Fruit fly (Drosophila melanogaster) whole organism, wandering third instar larva: ENCODE measurements around the gene Hmr.

Experiments used
- Abd-B ChIP-seq: fragments of >200 bp; optimal IDR thresholded peaks from 2 replicates; lab custom pipeline; 2017; ENCODE audit warnings: missing biosample characterization, missing genetic modification characterization
- CG32264 ChIP-seq: fragments of 200-800 bp; sonication (Bioruptor generic); optimal IDR thresholded peaks from 2 replicates; lab custom pipeline; 2016; ENCODE audit warnings: missing biosample characterization, missing genetic modification characterization
- CG9705 ChIP-seq: fragments of 200-800 bp; sonication (Bioruptor generic); optimal IDR thresholded peaks from 2 replicates; lab custom pipeline; 2018; ENCODE audit warnings: missing biosample characterization, mild to moderate bottlenecking, missing genetic modification characterization
- CrebA ChIP-seq: fragments of 200-800 bp; sonication (Bioruptor generic); optimal IDR thresholded peaks from 2 replicates; lab custom pipeline; 2016; ENCODE audit warnings: missing biosample characterization, mild to moderate bottlenecking, missing genetic modification characterization, borderline replicate concordance
- Dfd ChIP-seq: fragments of >200 bp; optimal IDR thresholded peaks from 2 replicates; lab custom pipeline; 2017; ENCODE audit warnings: missing biosample characterization, missing genetic modification characterization
- Dif ChIP-seq: fragments of 200-275, 200-300 bp; sonication (Bioruptor generic); optimal IDR thresholded peaks from 2 replicates; lab custom pipeline; 2018; ENCODE audit warnings: missing biosample characterization, missing genetic modification characterization; ENCODE audit not compliant: partially characterized antibody
- HLH106 ChIP-seq: fragments of 200-800 bp; optimal IDR thresholded peaks from 3 replicates; lab custom pipeline; 2019; ENCODE audit warnings: missing biosample characterization, mild to moderate bottlenecking, missing genetic modification characterization, moderate library complexity
- Hnf4 ChIP-seq: fragments of 200-800 bp; sonication (Bioruptor generic); optimal IDR thresholded peaks from 2 replicates; lab custom pipeline; 2016; ENCODE audit warnings: missing biosample characterization, mild to moderate bottlenecking, missing genetic modification characterization
- Hr78 ChIP-seq: fragments of >200 bp; optimal IDR thresholded peaks from 2 replicates; lab custom pipeline; 2017; ENCODE audit warnings: missing biosample characterization, missing genetic modification characterization
- Hr83 ChIP-seq: fragments of 200-300 bp; sonication (Bioruptor generic); optimal IDR thresholded peaks from 2 replicates; lab custom pipeline; 2016; ENCODE audit warnings: missing biosample characterization, mild to moderate bottlenecking, missing genetic modification characterization, moderate library complexity; ENCODE audit not compliant: poor library complexity, severe bottlenecking
- Jra ChIP-seq: sonication (Bioruptor generic); optimal IDR thresholded peaks from 2 replicates; lab custom pipeline; 2016; ENCODE audit warnings: missing biosample characterization, missing genetic modification characterization
- Mio ChIP-seq: sonication (Bioruptor generic); optimal IDR thresholded peaks from 2 replicates; lab custom pipeline; 2016; ENCODE audit warnings: missing biosample characterization, missing genetic modification characterization
- Myc ChIP-seq: fragments of >200 bp; optimal IDR thresholded peaks from 2 replicates; lab custom pipeline; 2017
- OdsH ChIP-seq: fragments of 200-800 bp; sonication (Bioruptor generic); optimal IDR thresholded peaks from 2 replicates; lab custom pipeline; 2016; ENCODE audit warnings: missing biosample characterization, mild to moderate bottlenecking, missing genetic modification characterization
- Rel ChIP-seq, 2 experiments: fragments of 200-800 bp; sonication (Bioruptor generic) in 1 of 2; optimal IDR thresholded peaks; 2 replicates in 1 of 2; 3 replicates in 1 of 2; lab custom pipeline; 2016 to 2019; ENCODE audit warnings: mild to moderate bottlenecking in 2 of 2, missing biosample characterization in 2 of 2, missing genetic modification characterization in 2 of 2, moderate library complexity in 1 of 2
- Sp1 ChIP-seq: fragments of 200-800 bp; sonication (Bioruptor generic); optimal IDR thresholded peaks from 3 replicates; lab custom pipeline; 2019; ENCODE audit warnings: missing biosample characterization, mild to moderate bottlenecking, missing genetic modification characterization, moderate library complexity
- Vsx2 ChIP-seq: fragments of 200-300, 225-300 bp; sonication (Bioruptor generic); optimal IDR thresholded peaks from 2 replicates; lab custom pipeline; 2018; ENCODE audit warnings: missing biosample characterization, missing genetic modification characterization; ENCODE audit not compliant: partially characterized antibody
- br ChIP-seq: fragments of 200-800 bp; sonication (Bioruptor generic); optimal IDR thresholded peaks from 2 replicates; lab custom pipeline; 2016; ENCODE audit warnings: missing biosample characterization, missing genetic modification characterization
- dmrt93B ChIP-seq: fragments of 200-800 bp; sonication (Bioruptor generic); optimal IDR thresholded peaks from 2 replicates; lab custom pipeline; 2018; ENCODE audit warnings: missing biosample characterization, mild to moderate bottlenecking, missing genetic modification characterization
- dsf ChIP-seq: sonication (Bioruptor generic); optimal IDR thresholded peaks from 2 replicates; lab custom pipeline; 2016; ENCODE audit warnings: missing biosample characterization, missing genetic modification characterization, borderline replicate concordance
- ey ChIP-seq: fragments of 200-800 bp; sonication (Bioruptor generic); optimal IDR thresholded peaks from 2 replicates; lab custom pipeline; 2016; ENCODE audit warnings: missing biosample characterization, missing genetic modification characterization
- foxo ChIP-seq, 2 experiments: fragments of 200-800 bp; sonication (Bioruptor generic); optimal IDR thresholded peaks; 2 replicates in 1 of 2; 3 replicates in 1 of 2; lab custom pipeline; 2016 to 2017; ENCODE audit warnings: missing biosample characterization in 2 of 2, missing genetic modification characterization in 2 of 2
- fru ChIP-seq: fragments of 200-800 bp; sonication (Bioruptor generic); optimal IDR thresholded peaks from 3 replicates; lab custom pipeline; 2016; ENCODE audit warnings: missing biosample characterization, mild to moderate bottlenecking, missing genetic modification characterization
- h ChIP-seq: fragments of 200-800 bp; sonication (Bioruptor generic); optimal IDR thresholded peaks from 3 replicates; lab custom pipeline; 2016; ENCODE audit warnings: missing biosample characterization, mild to moderate bottlenecking, missing genetic modification characterization
- jim ChIP-seq: fragments of 175-275, 200-325 bp; sonication (Bioruptor generic); optimal IDR thresholded peaks from 2 replicates; lab custom pipeline; 2016; ENCODE audit warnings: missing biosample characterization, mild to moderate bottlenecking, missing genetic modification characterization
- pan ChIP-seq: fragments of >200 bp; optimal IDR thresholded peaks from 2 replicates; lab custom pipeline; 2017
- psq ChIP-seq: fragments of 200-800 bp; sonication (Bioruptor generic); optimal IDR thresholded peaks from 3 replicates; lab custom pipeline; 2017; ENCODE audit warnings: missing biosample characterization, mild to moderate bottlenecking, missing genetic modification characterization, moderate library complexity
- rgr ChIP-seq: fragments of 200-800 bp; sonication (Bioruptor generic); optimal IDR thresholded peaks from 3 replicates; lab custom pipeline; 2016; ENCODE audit warnings: missing biosample characterization, mild to moderate bottlenecking, missing genetic modification characterization
- sv ChIP-seq: fragments of 200-800 bp; sonication (Bioruptor generic); optimal IDR thresholded peaks from 3 replicates; lab custom pipeline; 2016; ENCODE audit warnings: missing biosample characterization, missing genetic modification characterization
- usp ChIP-seq: fragments of >200 bp; optimal IDR thresholded peaks from 2 replicates; lab custom pipeline; 2017; ENCODE audit warnings: missing biosample characterization, missing genetic modification characterization

Gene Hmr

dm6 chrX:10600254-10600916, 4.7 kb upstream of the Hmr start:
- TF ChIP-seq sv (GFP tag; lab: Kevin White, UChicago) (peak; percentile 11), ey (GFP tag; lab: Kevin White, UChicago) (peak; percentile 31), CG9705 (GFP tag; lab: Kevin White, UChicago) (no peak)
- TF ChIP-seq, all 38 proteins: peak for 2

dm6 chrX:10599318-10599717, 3.7 kb upstream of the Hmr start:
- no peak for TF ChIP-seq rgr (GFP tag; lab: Kevin White, UChicago)
- no peak for TF ChIP-seq Mio (GFP tag; lab: Kevin White, UChicago)
- no peak for TF ChIP-seq pan (lab: Kevin White, UChicago)
- no peak for TF ChIP-seq HLH106 (tag; lab: Kevin White, UChicago)
- no peak for TF ChIP-seq CrebA
- TF ChIP-seq OdsH (GFP tag; lab: Kevin White, UChicago), result no peak
- TF ChIP-seq dsf (GFP tag; lab: Kevin White, UChicago), result no peak
- no peak for TF ChIP-seq Abd-B (GFP tag; lab: Kevin White, UChicago)
- no peak for TF ChIP-seq Hnf4 (GFP tag; lab: Kevin White, UChicago)
- TF ChIP-seq foxo (GFP tag; optimal IDR thresholded peaks at IDR 0.05; lab: Kevin White, UChicago), result no peak
- no peak for TF ChIP-seq dmrt93B (GFP tag; lab: Kevin White, UChicago)
- TF ChIP-seq Hr83 (GFP tag; lab: Kevin White, UChicago), result no peak
- TF ChIP-seq fru (GFP tag; lab: Kevin White, UChicago), result no peak
- no peak for TF ChIP-seq usp
- TF ChIP-seq Jra, result no peak

dm6 chrX:10588789-10589188, 6.9 kb downstream of the Hmr start, which contains the start of gene Rab9D:
Gene Rab9D (plus strand): TSS chrX:10589089.
- TF ChIP-seq jim (GFP tag; lab: Kevin White, UChicago) (no peak), CG32264 (GFP tag; lab: Kevin White, UChicago) (no peak), Sp1 (GFP tag; lab: Kevin White, UChicago) (no peak), rgr (GFP tag; lab: Kevin White, UChicago) (no peak), foxo (GFP tag; optimal IDR thresholded peaks at IDR 0.05; lab: Kevin White, UChicago) (no peak), h (no peak), sv (GFP tag; lab: Kevin White, UChicago) (no peak), Myc (lab: Kevin White, UChicago) (no peak)
- TF ChIP-seq, all 38 proteins: peak for 0

dm6 chrX:10587445-10587844, 8.2 kb downstream of the Hmr start:
- TF ChIP-seq CrebA (no peak), br (GFP tag; lab: Kevin White, UChicago) (peak; percentile 16), Rel (GFP tag; optimal IDR thresholded peaks at IDR 0.05; lab: Kevin White, UChicago) (no peak), Rel (tag; optimal IDR thresholded peaks at IDR 0.05; lab: Kevin White, UChicago) (no peak), jim (GFP tag; lab: Kevin White, UChicago) (no peak), Dif (no peak), Hr83 (GFP tag; lab: Kevin White, UChicago) (no peak), Hr78 (GFP tag; lab: Kevin White, UChicago) (no peak), Jra (no peak), Hnf4 (GFP tag; lab: Kevin White, UChicago) (no peak), Vsx2 (GFP tag; lab: Kevin White, UChicago) (no peak), Dfd (GFP tag; lab: Kevin White, UChicago) (no peak), psq (GFP tag; lab: Kevin White, UChicago) (no peak), CG32264 (GFP tag; lab: Kevin White, UChicago) (no peak), ey (GFP tag; lab: Kevin White, UChicago) (peak; percentile 20), OdsH (GFP tag; lab: Kevin White, UChicago) (no peak), usp (no peak), Myc (lab: Kevin White, UChicago) (no peak), fru (GFP tag; lab: Kevin White, UChicago) (no peak), Sp1 (GFP tag; lab: Kevin White, UChicago) (no peak), Abd-B (GFP tag; lab: Kevin White, UChicago) (no peak), sv (GFP tag; lab: Kevin White, UChicago) (no peak), HLH106 (tag; lab: Kevin White, UChicago) (peak; percentile 17)
